1 fruit fly cellular context compared by ENCODE assay signal in genomic region chr3L:8524816-8525625, dm6.
TF ChIP-seq lines count a peak whose summit lies in the region.

Gene GstO1, minus strand, starts transcription at chr3L:8524866.
Gene foi, plus strand, starts transcription at chr3L:8525244.

TF ChIP-seq in whole organism, embryonic, 481 proteins besides CTCF, POLR2A, EP300 and RAD21 (continued from another document and continues in another):
- no peak for TF ChIP-seq Side (GFP tag; optimal IDR thresholded peaks at IDR 0.05; lab: Kevin White, UChicago)
- TF ChIP-seq CG17186 (GFP tag; optimal IDR thresholded peaks at IDR 0.05; lab: Kevin White, UChicago) = peak; percentile 18
- TF ChIP-seq twi (tag; optimal IDR thresholded peaks at IDR 0.05; lab: Kevin White, UChicago) = no peak
- TF ChIP-seq CG11560 (tag; IDR thresholded peaks at IDR 0.05; lab: Robert Waterston, UW) = peak; percentile 86
- TF ChIP-seq ind (GFP tag; optimal IDR thresholded peaks at IDR 0.05; lab: Kevin White, UChicago) = peak; percentile 32
- no peak for TF ChIP-seq emc (GFP tag; optimal IDR thresholded peaks at IDR 0.05; lab: Kevin White, UChicago)
- TF ChIP-seq aop (GFP tag; IDR thresholded peaks at IDR 0.05; lab: Robert Waterston, UW) = no peak
- peak; percentile 74 for TF ChIP-seq Rfx (GFP tag; IDR thresholded peaks at IDR 0.05; lab: Robert Waterston, UW)
- peak; percentile 57 for TF ChIP-seq CoRest (tag; optimal IDR thresholded peaks at IDR 0.05; lab: Kevin White, UChicago)
- no peak for TF ChIP-seq stc (GFP tag; IDR thresholded peaks at IDR 0.05; lab: Robert Waterston, UW)
- TF ChIP-seq usp (GFP tag; optimal IDR thresholded peaks at IDR 0.05; lab: Kevin White, UChicago) = no peak
- TF ChIP-seq kah (GFP tag; optimal IDR thresholded peaks at IDR 0.05; lab: Kevin White, UChicago) = no peak
- TF ChIP-seq Oli (tag; optimal IDR thresholded peaks at IDR 0.05; lab: Kevin White, UChicago) = no peak
- TF ChIP-seq CG9876 (GFP tag; optimal IDR thresholded peaks at IDR 0.05; lab: Kevin White, UChicago) = no peak
- TF ChIP-seq CG17802 (tag; optimal IDR thresholded peaks at IDR 0.05; lab: Kevin White, UChicago) = no peak
- peak; percentile 95 for TF ChIP-seq stwl (tag; optimal IDR thresholded peaks at IDR 0.05; lab: Kevin White, UChicago)
- no peak for TF ChIP-seq CG4730 (GFP tag; IDR thresholded peaks at IDR 0.05; lab: Robert Waterston, UW)
- no peak for TF ChIP-seq Ets65A (GFP tag; lab: Kevin White, UChicago)
- no peak for TF ChIP-seq CG31365 (tag; optimal IDR thresholded peaks at IDR 0.05; lab: Kevin White, UChicago)
- TF ChIP-seq Eip74EF (GFP tag; optimal IDR thresholded peaks at IDR 0.05; lab: Kevin White, UChicago) = no peak
- TF ChIP-seq dm (GFP tag; optimal IDR thresholded peaks at IDR 0.05; lab: Kevin White, UChicago) = peak; percentile 40
- peak; percentile 14 for TF ChIP-seq CHES-1-like (GFP tag; optimal IDR thresholded peaks at IDR 0.05; lab: Kevin White, UChicago)
- TF ChIP-seq fd96Cb (tag; optimal IDR thresholded peaks at IDR 0.05; lab: Kevin White, UChicago) = no peak
- no peak for TF ChIP-seq Nf-YB (GFP tag; optimal IDR thresholded peaks at IDR 0.05; lab: Kevin White, UChicago)
- peak; percentile 99 for TF ChIP-seq CG16813 (GFP tag; IDR thresholded peaks at IDR 0.05; lab: Robert Waterston, UW; ENCODE audit: partially characterized antibody)
- TF ChIP-seq row (GFP tag; IDR thresholded peaks at IDR 0.05; lab: Robert Waterston, UW) = peak; percentile 76
- peak; percentile 63 for TF ChIP-seq phol (tag; optimal IDR thresholded peaks at IDR 0.05; lab: Kevin White, UChicago)
- peak; percentile 96 for TF ChIP-seq BEAF-32 (GFP tag; optimal IDR thresholded peaks at IDR 0.05; lab: Kevin White, UChicago)
- TF ChIP-seq Dref (GFP tag; IDR thresholded peaks at IDR 0.05; lab: Robert Waterston, UW) = peak; percentile 99
- TF ChIP-seq CG6683 (GFP tag; optimal IDR thresholded peaks at IDR 0.05; lab: Kevin White, UChicago) = no peak
- no peak for TF ChIP-seq bcd (GFP tag; optimal IDR thresholded peaks at IDR 0.05; lab: Kevin White, UChicago)
- no peak for TF ChIP-seq CG11504 (tag; optimal IDR thresholded peaks at IDR 0.05; lab: Kevin White, UChicago)
- peak; percentile 91 for TF ChIP-seq CG2129 (GFP tag; IDR thresholded peaks at IDR 0.05; lab: Robert Waterston, UW; ENCODE audit: partially characterized antibody)
- peak; percentile 73 for TF ChIP-seq CG7271 (tag; optimal IDR thresholded peaks at IDR 0.05; lab: Kevin White, UChicago)
- no peak for TF ChIP-seq sens-2 (GFP tag; IDR thresholded peaks at IDR 0.05; lab: Robert Waterston, UW)
- no peak for TF ChIP-seq CG31388 (GFP tag; optimal IDR thresholded peaks at IDR 0.05; lab: Kevin White, UChicago)
- peak; percentile 88 for TF ChIP-seq CG15514 (GFP tag; optimal IDR thresholded peaks at IDR 0.05; lab: Kevin White, UChicago)
- TF ChIP-seq mam (GFP tag; optimal IDR thresholded peaks at IDR 0.05; lab: Kevin White, UChicago) = peak; percentile 41
- TF ChIP-seq prd (optimal IDR thresholded peaks at IDR 0.05; lab: Kevin White, UChicago) = no peak
- TF ChIP-seq prd (GFP tag; IDR thresholded peaks at IDR 0.05; lab: Robert Waterston, UW) = 0 out of 3 replicates have a peak, but pooled peaks have one; percentile 27
- no peak for TF ChIP-seq Bteb2 (GFP tag; optimal IDR thresholded peaks at IDR 0.05; lab: Kevin White, UChicago)
- no peak for TF ChIP-seq tup (GFP tag; optimal IDR thresholded peaks at IDR 0.05; lab: Kevin White, UChicago)
- TF ChIP-seq Taf1 (GFP tag; IDR thresholded peaks at IDR 0.05; lab: Robert Waterston, UW) = no peak
- no peak for TF ChIP-seq Camta (GFP tag; optimal IDR thresholded peaks at IDR 0.05; lab: Kevin White, UChicago)
- no peak for TF ChIP-seq caup (GFP tag; optimal IDR thresholded peaks at IDR 0.05; lab: Kevin White, UChicago; ENCODE audit: severe bottlenecking)
- TF ChIP-seq toy (GFP tag; IDR thresholded peaks at IDR 0.05; lab: Robert Waterston, UW) = no peak
- no peak for TF ChIP-seq CG5245 (GFP tag; optimal IDR thresholded peaks at IDR 0.05; lab: Kevin White, UChicago)
- TF ChIP-seq CG9932 (GFP tag; IDR thresholded peaks at IDR 0.05; lab: Robert Waterston, UW) = peak; percentile 90
- peak; percentile 19 for TF ChIP-seq CG3281 (GFP tag; optimal IDR thresholded peaks at IDR 0.05; lab: Kevin White, UChicago)
- TF ChIP-seq CG15479 (GFP tag; optimal IDR thresholded peaks at IDR 0.05; lab: Kevin White, UChicago) = no peak
- TF ChIP-seq pan (optimal IDR thresholded peaks at IDR 0.05; lab: Kevin White, UChicago) = no peak
- TF ChIP-seq pan (GFP tag; optimal IDR thresholded peaks at IDR 0.05 in 1 of 2, IDR thresholded peaks at IDR 0.05 in 1 of 2) = peak in 1 of 2 experiments; percentile 28
- TF ChIP-seq ase (GFP tag; IDR thresholded peaks at IDR 0.05; lab: Robert Waterston, UW) = no peak
- no peak for TF ChIP-seq Trl (optimal IDR thresholded peaks at IDR 0.05; lab: Kevin White, UChicago)
- TF ChIP-seq Trl (GFP tag; optimal IDR thresholded peaks at IDR 0.05; lab: Kevin White, UChicago) = no peak
- no peak for TF ChIP-seq cas (GFP tag; IDR thresholded peaks at IDR 0.05; lab: Robert Waterston, UW)
- TF ChIP-seq CG6813 (GFP tag; optimal IDR thresholded peaks at IDR 0.05; lab: Kevin White, UChicago) = no peak
- TF ChIP-seq CG30020 (tag; optimal IDR thresholded peaks at IDR 0.05; lab: Kevin White, UChicago) = peak; percentile 46
- TF ChIP-seq Antp (GFP tag; optimal IDR thresholded peaks at IDR 0.05; lab: Kevin White, UChicago) = no peak
- no peak for TF ChIP-seq hth (optimal IDR thresholded peaks at IDR 0.05; lab: Kevin White, UChicago)
- 0 out of 2 replicates have a peak, but pooled peaks have one; percentile 10 for TF ChIP-seq ap (GFP tag; IDR thresholded peaks at IDR 0.05; lab: Robert Waterston, UW)
- TF ChIP-seq amos (GFP tag; IDR thresholded peaks at IDR 0.05; lab: Robert Waterston, UW; ENCODE audit: partially characterized antibody) = peak; percentile 99
- TF ChIP-seq CG9437 (GFP tag; optimal IDR thresholded peaks at IDR 0.05; lab: Kevin White, UChicago) = no peak
- peak; percentile 35 for TF ChIP-seq tin (GFP tag; optimal IDR thresholded peaks at IDR 0.05; lab: Kevin White, UChicago)
- no peak for TF ChIP-seq TFAM (GFP tag; optimal IDR thresholded peaks at IDR 0.05; lab: Kevin White, UChicago)
- TF ChIP-seq gsb-n (tag; optimal IDR thresholded peaks at IDR 0.05; lab: Kevin White, UChicago) = no peak
- no peak for TF ChIP-seq CG7745 (tag; optimal IDR thresholded peaks at IDR 0.05; lab: Kevin White, UChicago)
- peak; percentile 45; the same call in 1 of the 3 replicates for TF ChIP-seq Dbx (GFP tag; IDR thresholded peaks at IDR 0.05; lab: Robert Waterston, UW)
- peak; percentile 35 for TF ChIP-seq CG13894 (tag; optimal IDR thresholded peaks at IDR 0.05; lab: Kevin White, UChicago)
- TF ChIP-seq Rx (GFP tag; IDR thresholded peaks at IDR 0.05; lab: Robert Waterston, UW) = no peak
- no peak for TF ChIP-seq CG4282 (GFP tag; optimal IDR thresholded peaks at IDR 0.05; lab: Kevin White, UChicago)
- no peak for TF ChIP-seq sr (GFP tag; IDR thresholded peaks at IDR 0.05; lab: Robert Waterston, UW)
- no peak for TF ChIP-seq cato (GFP tag; optimal IDR thresholded peaks at IDR 0.05; lab: Kevin White, UChicago; ENCODE audit: borderline replicate concordance)
- no peak for TF ChIP-seq peb (GFP tag; IDR thresholded peaks at IDR 0.05; lab: Robert Waterston, UW)
- TF ChIP-seq Hr51 (GFP tag; optimal IDR thresholded peaks at IDR 0.05; lab: Kevin White, UChicago) = peak; percentile 6 to 31
- TF ChIP-seq ssp (GFP tag; IDR thresholded peaks at IDR 0.05; lab: Robert Waterston, UW) = peak; percentile 32; the same call in 1 of the 2 replicates
- TF ChIP-seq ab (GFP tag; optimal IDR thresholded peaks at IDR 0.05; lab: Kevin White, UChicago) = no peak
- no peak for TF ChIP-seq Mad (GFP tag; optimal IDR thresholded peaks at IDR 0.05; lab: Kevin White, UChicago)
- no peak for TF ChIP-seq her (GFP tag; optimal IDR thresholded peaks at IDR 0.05; lab: Kevin White, UChicago)
- TF ChIP-seq CG30403 (GFP tag; optimal IDR thresholded peaks at IDR 0.05; lab: Kevin White, UChicago) = peak; percentile 39
- no peak for TF ChIP-seq ewg (GFP tag; optimal IDR thresholded peaks at IDR 0.05; lab: Kevin White, UChicago)
- no peak for TF ChIP-seq CG13123 (GFP tag; optimal IDR thresholded peaks at IDR 0.05; lab: Kevin White, UChicago)
- TF ChIP-seq otp (GFP tag; IDR thresholded peaks at IDR 0.05; lab: Robert Waterston, UW) = 0 out of 3 replicates have a peak, but pooled peaks have one; percentile 27
- no peak for TF ChIP-seq CG15073 (GFP tag; optimal IDR thresholded peaks at IDR 0.05; lab: Kevin White, UChicago)
- TF ChIP-seq CG3847 (GFP tag; IDR thresholded peaks at IDR 0.05; lab: Robert Waterston, UW) = peak; percentile 36
- peak; percentile 16 for TF ChIP-seq Fer1 (GFP tag; optimal IDR thresholded peaks at IDR 0.05; lab: Kevin White, UChicago)
- peak; percentile 84 for TF ChIP-seq bigmax (GFP tag; optimal IDR thresholded peaks at IDR 0.05; lab: Kevin White, UChicago)
- peak; percentile 46 for TF ChIP-seq grau (tag; optimal IDR thresholded peaks at IDR 0.05; lab: Kevin White, UChicago)
- no peak for TF ChIP-seq CG8765 (GFP tag; IDR thresholded peaks at IDR 0.05; lab: Robert Waterston, UW)
- peak; percentile 37 for TF ChIP-seq Dek (tag; optimal IDR thresholded peaks at IDR 0.05; lab: Kevin White, UChicago)
- peak; percentile 74 for TF ChIP-seq B-H2 (GFP tag; optimal IDR thresholded peaks at IDR 0.05; lab: Kevin White, UChicago)
- TF ChIP-seq psq (GFP tag; optimal IDR thresholded peaks at IDR 0.05; lab: Kevin White, UChicago) = peak; percentile 12
- TF ChIP-seq trem (tag; optimal IDR thresholded peaks at IDR 0.05; lab: Kevin White, UChicago) = peak; percentile 66
- TF ChIP-seq CG3163 (GFP tag; optimal IDR thresholded peaks at IDR 0.05; lab: Kevin White, UChicago) = no peak
- TF ChIP-seq Sox102F (GFP tag; optimal IDR thresholded peaks at IDR 0.05; lab: Kevin White, UChicago) = no peak
- TF ChIP-seq H2.0 (GFP tag; IDR thresholded peaks at IDR 0.05; lab: Robert Waterston, UW) = no peak
- TF ChIP-seq zfh1 (GFP tag; IDR thresholded peaks at IDR 0.05; lab: Robert Waterston, UW) = no peak
- TF ChIP-seq CkIIα-i1 (GFP tag; IDR thresholded peaks at IDR 0.05; lab: Robert Waterston, UW) = no peak
- TF ChIP-seq gfzf (GFP tag; optimal IDR thresholded peaks at IDR 0.05; lab: Kevin White, UChicago) = peak; percentile 15
- TF ChIP-seq sna (GFP tag; IDR thresholded peaks at IDR 0.05; lab: Robert Waterston, UW; ENCODE audit: partially characterized antibody) = peak; percentile 95
- TF ChIP-seq ERR (GFP tag; optimal IDR thresholded peaks at IDR 0.05; lab: Kevin White, UChicago) = no peak
- TF ChIP-seq fd64A (GFP tag; optimal IDR thresholded peaks at IDR 0.05; lab: Kevin White, UChicago) = no peak
- TF ChIP-seq CG32532 (GFP tag; IDR thresholded peaks at IDR 0.05; lab: Robert Waterston, UW) = peak; percentile 65; the same call in 1 of the 2 replicates
- peak; percentile 54; the same call in 1 of the 2 replicates for TF ChIP-seq onecut (GFP tag; IDR thresholded peaks at IDR 0.05; lab: Robert Waterston, UW)
- no peak for TF ChIP-seq CG12236 (GFP tag; optimal IDR thresholded peaks at IDR 0.05; lab: Kevin White, UChicago)
- no peak for TF ChIP-seq Blimp-1 (GFP tag; optimal IDR thresholded peaks at IDR 0.05; lab: Kevin White, UChicago)
- peak; percentile 99 for TF ChIP-seq bbx (GFP tag; IDR thresholded peaks at IDR 0.05; lab: Robert Waterston, UW; ENCODE audit: partially characterized antibody)
- TF ChIP-seq sqz (GFP tag; optimal IDR thresholded peaks at IDR 0.05; lab: Kevin White, UChicago) = no peak
- TF ChIP-seq Drgx (GFP tag; IDR thresholded peaks at IDR 0.05; lab: Robert Waterston, UW) = no peak
- no peak for TF ChIP-seq pho (GFP tag; optimal IDR thresholded peaks at IDR 0.05; lab: Kevin White, UChicago)
- no peak for TF ChIP-seq insv (GFP tag; optimal IDR thresholded peaks at IDR 0.05; lab: Kevin White, UChicago)
- TF ChIP-seq sc (optimal IDR thresholded peaks at IDR 0.05; lab: Kevin White, UChicago) = no peak
- no peak for TF ChIP-seq sc (GFP tag; optimal IDR thresholded peaks at IDR 0.05; lab: Kevin White, UChicago)
- peak; percentile 95 for TF ChIP-seq unc-4 (GFP tag; IDR thresholded peaks at IDR 0.05; lab: Robert Waterston, UW; ENCODE audit: partially characterized antibody)
- TF ChIP-seq cwo (GFP tag; optimal IDR thresholded peaks at IDR 0.05; lab: Kevin White, UChicago) = no peak
- TF ChIP-seq Lpt (GFP tag; optimal IDR thresholded peaks at IDR 0.05; lab: Kevin White, UChicago) = no peak
- peak; percentile 25 for TF ChIP-seq D19A (tag; optimal IDR thresholded peaks at IDR 0.05; lab: Kevin White, UChicago)
- TF ChIP-seq CG18619 (GFP tag; optimal IDR thresholded peaks at IDR 0.05; lab: Kevin White, UChicago) = no peak
- peak; percentile 24 for TF ChIP-seq gem (tag; optimal IDR thresholded peaks at IDR 0.05; lab: Kevin White, UChicago)
- no peak for TF ChIP-seq sd (tag; optimal IDR thresholded peaks at IDR 0.05; lab: Kevin White, UChicago)
- TF ChIP-seq unpg (GFP tag; optimal IDR thresholded peaks at IDR 0.05; lab: Kevin White, UChicago) = no peak
- TF ChIP-seq Spps (tag; optimal IDR thresholded peaks at IDR 0.05; lab: Kevin White, UChicago) = no peak
- no peak for TF ChIP-seq oc (tag; optimal IDR thresholded peaks at IDR 0.05; lab: Kevin White, UChicago)
- no peak for TF ChIP-seq run (tag; optimal IDR thresholded peaks at IDR 0.05; lab: Kevin White, UChicago)
- TF ChIP-seq disco-r (GFP tag; optimal IDR thresholded peaks at IDR 0.05; lab: Kevin White, UChicago) = no peak
- no peak for TF ChIP-seq CG13296 (GFP tag; optimal IDR thresholded peaks at IDR 0.05; lab: Kevin White, UChicago)
- no peak for TF ChIP-seq dan (GFP tag; IDR thresholded peaks at IDR 0.05; lab: Robert Waterston, UW)
- peak; percentile 3 for TF ChIP-seq CG17359 (tag; optimal IDR thresholded peaks at IDR 0.05; lab: Kevin White, UChicago)
- TF ChIP-seq CG10979 (tag; optimal IDR thresholded peaks at IDR 0.05; lab: Kevin White, UChicago) = no peak
- TF ChIP-seq Dad (GFP tag; optimal IDR thresholded peaks at IDR 0.05; lab: Kevin White, UChicago) = no peak
- TF ChIP-seq z (GFP tag; IDR thresholded peaks at IDR 0.05; lab: Robert Waterston, UW) = no peak
- no peak for TF ChIP-seq CG12071 (GFP tag; optimal IDR thresholded peaks at IDR 0.05; lab: Kevin White, UChicago)
- TF ChIP-seq chn (GFP tag; optimal IDR thresholded peaks at IDR 0.05; lab: Kevin White, UChicago) = peak; percentile 15
- TF ChIP-seq ash1 (GFP tag; optimal IDR thresholded peaks at IDR 0.05; lab: Kevin White, UChicago) = no peak
- no peak for TF ChIP-seq seq (GFP tag; IDR thresholded peaks at IDR 0.05; lab: Robert Waterston, UW)
- no peak for TF ChIP-seq ttk (GFP tag; IDR thresholded peaks at IDR 0.05; lab: Robert Waterston, UW)
- TF ChIP-seq CG8478 (optimal IDR thresholded peaks at IDR 0.05; lab: Kevin White, UChicago) = no peak
